Worm (Caenorhabditis elegans): ENCODE results near the gene F44E2.10.

- no peak for TF ChIP-seq sptf-1 (tag; optimal IDR thresholded peaks at IDR 0.05)
- no peak for TF ChIP-seq lin-32 (GFP tag; optimal IDR thresholded peaks at IDR 0.05)
- no peak for TF ChIP-seq nhr-76 (tag; optimal IDR thresholded peaks at IDR 0.05)
- TF ChIP-seq nhr-237 (tag; optimal IDR thresholded peaks at IDR 0.05): no peak
- TF ChIP-seq ztf-11 (tag; optimal IDR thresholded peaks at IDR 0.05): no peak
- TF ChIP-seq pha-4 (tag; optimal IDR thresholded peaks at IDR 0.05): no peak
- TF ChIP-seq ces-1 (GFP tag; optimal IDR thresholded peaks at IDR 0.05): peak; percentile 98
Observed at ce11 chrIII:8811111-8811510, 19.8 kb downstream of the F44E2.10 start.
